Fruit fly (Drosophila melanogaster): Measurements from ENCODE around the gene Hr4.

dm6 chrX:1975879-1976601 is 34.3 kb downstream of the Hr4 start:
- TF ChIP-seq ttk (optimal IDR thresholded peaks at IDR 0.05) (no peak), psq (optimal IDR thresholded peaks at IDR 0.05) (no peak)

Data from Kc167 (cell line).